Worm (Caenorhabditis elegans): ENCODE results near the gene col-183.
"Not testable (repeated sequence)": the region's sequence is repeated elsewhere in the genome, so short reads cannot be mapped to it uniquely, and the experiment has no call there.

The col-183 gene

DNA sequence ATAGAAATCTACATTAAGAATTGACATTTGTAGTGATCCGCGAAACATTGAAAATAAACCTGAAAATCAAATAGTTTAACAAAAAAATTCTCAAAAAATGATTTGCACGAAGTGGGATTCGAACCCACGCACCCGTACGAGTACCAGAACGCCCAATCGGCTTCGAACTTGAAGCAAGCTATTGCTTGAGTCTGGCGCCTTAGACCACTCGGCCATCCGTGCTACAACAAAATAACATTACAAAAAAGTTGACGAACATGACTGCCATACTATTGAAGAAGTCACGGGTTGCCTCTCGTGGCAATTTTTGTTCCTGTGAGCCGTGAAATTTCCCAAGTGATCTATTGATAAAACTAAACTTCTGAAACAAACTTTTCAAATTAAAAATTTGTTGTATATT is 24.3 kb downstream of the col-183 start:
- no peak for TF ChIP-seq nhr-25 (tag; optimal IDR thresholded peaks at IDR 0.05)
- TF ChIP-seq sma-3 (GFP tag; optimal IDR thresholded peaks at IDR 0.05), result no peak
- TF ChIP-seq nhr-129 (tag; optimal IDR thresholded peaks at IDR 0.05), result no peak
- TF ChIP-seq gmeb-1 (tag; optimal IDR thresholded peaks at IDR 0.05), result no peak
- no peak for TF ChIP-seq nhr-23 (tag; optimal IDR thresholded peaks at IDR 0.05)
- no peak for TF ChIP-seq nhr-10 (tag; optimal IDR thresholded peaks at IDR 0.05)
- TF ChIP-seq lsy-2 (tag; optimal IDR thresholded peaks at IDR 0.05), result no peak
- no peak for TF ChIP-seq egl-27 (tag; optimal IDR thresholded peaks at IDR 0.05)
- no peak for TF ChIP-seq nhr-237 (tag; optimal IDR thresholded peaks at IDR 0.05)

DNA sequence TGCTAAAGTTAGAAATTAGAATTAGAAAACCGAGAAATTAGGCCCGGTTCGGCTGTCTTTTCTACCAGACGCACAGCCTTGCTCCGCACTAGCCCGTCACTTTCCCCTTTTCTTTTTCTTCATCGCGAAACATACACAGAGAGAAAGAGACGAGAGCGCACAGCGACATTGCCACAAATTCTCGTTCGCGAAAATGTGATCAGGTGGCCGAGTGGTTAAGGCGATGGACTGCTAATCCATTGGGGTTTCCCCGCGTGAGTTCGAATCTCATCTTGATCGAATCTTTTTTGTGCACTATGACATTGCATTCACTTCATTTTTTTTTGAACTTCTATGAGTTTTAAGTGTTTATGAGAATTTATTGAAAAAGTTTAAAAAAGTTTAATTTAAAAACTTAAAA is 25.1 kb downstream of the col-183 start:
- TF ChIP-seq lin-11 (tag; optimal IDR thresholded peaks at IDR 0.05), result peak; percentile 13
- TF ChIP-seq F13H6.1 (tag; optimal IDR thresholded peaks at IDR 0.05), result peak; percentile 47
- peak; percentile 75 for TF ChIP-seq nhr-129 (tag; optimal IDR thresholded peaks at IDR 0.05)
- no peak for TF ChIP-seq mdl-1 (tag; optimal IDR thresholded peaks at IDR 0.05)
- peak; percentile 31 for TF ChIP-seq sma-3 (GFP tag; optimal IDR thresholded peaks at IDR 0.05)
- TF ChIP-seq crh-2 (tag; optimal IDR thresholded peaks at IDR 0.05), result peak; percentile 60
- no peak for TF ChIP-seq nhr-6 (tag; optimal IDR thresholded peaks at IDR 0.05)
- peak; percentile 51 for TF ChIP-seq nhr-21 (tag; optimal IDR thresholded peaks at IDR 0.05)
- TF ChIP-seq elt-1 (tag; optimal IDR thresholded peaks at IDR 0.05), result no peak
- TF ChIP-seq snpc-4 (tag; optimal IDR thresholded peaks at IDR 0.05), result peak; percentile 3
- TF ChIP-seq fos-1 (tag; optimal IDR thresholded peaks at IDR 0.05), result peak; percentile 45
- peak; percentile 35 for TF ChIP-seq gmeb-1 (tag; optimal IDR thresholded peaks at IDR 0.05)
- peak; percentile 45 for TF ChIP-seq unc-55 (GFP tag; optimal IDR thresholded peaks at IDR 0.05)
- TF ChIP-seq sma-9 (GFP tag; optimal IDR thresholded peaks at IDR 0.05), result peak; percentile 62
- no peak for TF ChIP-seq sma-9 (tag; optimal IDR thresholded peaks at IDR 0.05)

DNA sequence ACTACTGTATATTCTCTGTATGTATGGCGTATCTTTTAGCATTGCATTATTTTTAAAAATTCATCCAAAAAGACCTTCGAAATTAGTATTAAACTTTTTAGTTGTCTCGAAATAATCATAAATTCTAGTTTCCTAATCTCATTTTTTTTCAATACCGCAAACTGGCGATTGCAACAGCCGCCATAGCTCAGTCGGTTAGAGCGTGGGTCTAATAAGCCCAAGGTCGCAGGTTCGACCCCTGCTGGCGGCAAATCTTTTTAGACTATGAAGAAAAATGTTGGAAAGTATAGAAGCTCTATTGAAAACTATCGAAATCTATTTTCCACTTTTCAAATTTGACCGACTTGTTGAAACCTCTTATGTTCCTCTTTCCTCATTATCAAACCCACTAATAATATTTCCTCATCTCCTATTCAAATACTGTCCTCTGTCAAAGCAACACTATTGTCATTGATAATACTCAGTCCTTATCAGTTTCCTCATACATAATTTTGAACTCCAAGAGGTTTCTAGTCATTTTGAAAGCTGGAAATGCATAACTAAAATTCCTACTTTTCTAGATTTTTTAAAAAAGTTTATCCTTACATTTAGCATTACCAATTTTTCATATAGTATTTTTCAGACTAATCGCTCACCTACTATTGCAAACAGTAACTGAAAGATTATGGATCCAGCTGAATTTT is 31.6 kb downstream of the col-183 start, which contains the start of gene jmjd-3.3:
Gene jmjd-3.3, plus strand, starts transcription at position 633 of the 683 bp plus-strand sequence.
- TF ChIP-seq sma-9 (GFP tag; optimal IDR thresholded peaks at IDR 0.05) (no peak), sma-9 (tag; optimal IDR thresholded peaks at IDR 0.05) (no peak), ama-1 (optimal IDR thresholded peaks at IDR 0.05) (no peak), unc-62 (GFP tag; optimal IDR thresholded peaks at IDR 0.05) (no peak), nhr-21 (tag; optimal IDR thresholded peaks at IDR 0.05) (no peak), alr-1 (tag; optimal IDR thresholded peaks at IDR 0.05) (no peak), unc-39 (tag; optimal IDR thresholded peaks at IDR 0.05) (no peak), egl-27 (tag; optimal IDR thresholded peaks at IDR 0.05) (no peak), ztf-4 (tag; optimal IDR thresholded peaks at IDR 0.05) (no peak), nhr-129 (tag; optimal IDR thresholded peaks at IDR 0.05) (no peak), mdl-1 (tag; optimal IDR thresholded peaks at IDR 0.05) (no peak), nhr-10 (tag; optimal IDR thresholded peaks at IDR 0.05) (no peak), ztf-11 (tag; optimal IDR thresholded peaks at IDR 0.05) (no peak), fos-1 (tag; optimal IDR thresholded peaks at IDR 0.05) (no peak), C34F6.9 (tag; optimal IDR thresholded peaks at IDR 0.05) (no peak), lin-11 (tag; optimal IDR thresholded peaks at IDR 0.05) (no peak), F13H6.1 (tag; optimal IDR thresholded peaks at IDR 0.05) (no peak), lin-13 (GFP tag; optimal IDR thresholded peaks at IDR 0.05) (no peak), zag-1 (tag; optimal IDR thresholded peaks at IDR 0.05) (no peak), mab-5 (tag; optimal IDR thresholded peaks at IDR 0.05) (no peak), unc-55 (GFP tag; optimal IDR thresholded peaks at IDR 0.05) (no peak)

DNA sequence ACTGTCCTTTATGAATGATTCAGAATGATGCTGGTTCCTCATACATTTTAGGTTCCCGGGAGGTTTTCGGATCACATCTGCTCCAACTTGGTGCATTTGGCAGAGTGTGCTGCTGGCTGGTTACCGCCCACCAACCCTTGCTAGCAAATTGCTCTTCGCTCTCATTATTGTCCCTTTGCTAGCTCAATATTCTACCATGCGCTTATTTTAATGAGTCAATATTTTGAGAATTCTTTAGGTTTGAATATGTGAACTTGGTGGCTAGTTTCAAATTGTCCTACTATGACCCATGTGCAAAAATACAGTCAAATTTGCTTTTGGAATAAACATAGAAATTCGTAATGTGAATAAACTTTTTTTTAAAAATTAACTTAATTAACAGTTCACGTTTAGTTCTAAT is 32.4 kb downstream of the col-183 start:
- TF ChIP-seq fos-1 (tag; optimal IDR thresholded peaks at IDR 0.05), result no peak

DNA sequence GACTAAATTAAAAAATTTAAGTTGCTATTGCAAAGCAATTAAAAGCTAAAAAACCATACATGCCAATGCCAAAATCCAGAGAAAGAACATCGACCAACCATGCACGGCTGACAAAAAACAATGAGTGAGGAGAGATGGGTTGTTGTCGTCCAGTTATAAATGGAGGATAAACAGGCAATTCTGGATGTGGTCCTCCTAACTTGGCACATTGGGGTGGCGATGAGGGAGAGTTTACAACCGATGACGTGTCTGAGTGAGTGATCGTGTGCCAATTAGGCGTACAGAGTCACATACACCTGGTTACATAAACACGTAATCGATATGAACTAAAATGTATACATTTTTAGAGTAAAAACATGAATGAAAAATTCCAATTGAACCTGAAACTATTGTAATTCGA is 36.2 kb downstream of the col-183 start, which contains the start of gene C29F7.10:
Gene C29F7.10, minus strand, starts transcription at position 101 of the 400 bp plus-strand sequence.
- TF ChIP-seq ztf-11, nhr-237, peb-1 (tag; optimal IDR thresholded peaks at IDR 0.05): not testable (repeated sequence)

DNA sequence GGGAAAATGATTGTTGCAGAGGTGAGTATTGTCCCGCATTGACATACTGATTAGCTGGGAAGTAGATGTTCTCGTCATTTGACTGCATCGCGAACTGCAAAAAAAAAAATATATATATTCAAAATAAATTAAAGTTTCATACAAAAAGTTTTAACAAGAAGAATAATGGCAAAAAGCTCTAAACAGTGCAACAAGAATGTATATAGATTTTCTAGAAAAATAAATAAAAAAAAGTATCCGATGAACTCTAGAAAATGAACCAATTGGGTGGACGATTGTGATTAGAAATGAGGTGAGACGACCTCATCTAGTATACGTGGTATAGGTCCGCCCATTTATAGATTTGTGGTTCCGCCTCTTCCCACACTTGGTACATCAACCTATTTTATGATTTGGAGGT is 38.8 kb downstream of the col-183 start, which contains the start of gene fkh-4:
Gene fkh-4, minus strand, starts transcription at position 101 of the 400 bp plus-strand sequence.
- not testable (repeated sequence) for TF ChIP-seq ztf-1 (GFP tag; conservative IDR thresholded peaks at IDR 0.05); skn-1 (tag; optimal IDR thresholded peaks at IDR 0.05); fos-1 (tag; optimal IDR thresholded peaks at IDR 0.05)

Data from whole organism, L2 larva.